Worm (Caenorhabditis elegans): ENCODE measurements around the gene cpg-24.

ce11 chrIV:1662872-1663271 lies 31.1 kb downstream of the cpg-24 start:
- no peak for TF ChIP-seq unc-62 (GFP tag; optimal IDR thresholded peaks at IDR 0.05)
- no peak for TF ChIP-seq ztf-11 (tag; optimal IDR thresholded peaks at IDR 0.05)
- no peak for TF ChIP-seq elt-3 (tag; optimal IDR thresholded peaks at IDR 0.05)
- TF ChIP-seq elt-1 (tag; optimal IDR thresholded peaks at IDR 0.05; ENCODE audit: borderline replicate concordance, insufficient read depth), result no peak
- no peak for TF ChIP-seq mep-1 (tag; optimal IDR thresholded peaks at IDR 0.05)
- TF ChIP-seq snpc-4 (tag; optimal IDR thresholded peaks at IDR 0.05), result no peak
- no peak for TF ChIP-seq nhr-237 (tag; optimal IDR thresholded peaks at IDR 0.05)
- no peak for TF ChIP-seq lin-32 (GFP tag; optimal IDR thresholded peaks at IDR 0.05)
- no peak for TF ChIP-seq ces-1 (GFP tag; optimal IDR thresholded peaks at IDR 0.05)
- no peak for TF ChIP-seq nhr-2 (tag; optimal IDR thresholded peaks at IDR 0.05)
- TF ChIP-seq lin-13 (tag; optimal IDR thresholded peaks at IDR 0.05), result no peak
- no peak for TF ChIP-seq sptf-1 (tag; optimal IDR thresholded peaks at IDR 0.05)
